Worm (Caenorhabditis elegans) whole organism, L2 larva: ENCODE results near the gene R10E4.1.

Experiments
- C34F6.9 ChIP-seq: fragments of 150-350 bp; optimal IDR thresholded peaks from 2 replicates; lab custom pipeline; 2014; ENCODE audit warnings: missing biosample characterization, missing genetic modification characterization
- F13H6.1 ChIP-seq: sonication (generic microtip); optimal IDR thresholded peaks from 2 replicates; lab custom pipeline; 2016; ENCODE audit warnings: missing genetic modification characterization, missing compliant biosample characterization
- R02D3.7 ChIP-seq: fragments of 150-350 bp; optimal IDR thresholded peaks from 2 replicates; lab custom pipeline; 2014; ENCODE audit warnings: missing biosample characterization, missing genetic modification characterization
- Y55F3AM.14 ChIP-seq: fragments of 200-800 bp; sonication (Bioruptor generic); optimal IDR thresholded peaks from 2 replicates; lab custom pipeline; 2018; ENCODE audit warnings: mild to moderate bottlenecking, missing genetic modification characterization, missing compliant biosample characterization
- alr-1 ChIP-seq: fragments of 150-350 bp; optimal IDR thresholded peaks from 2 replicates; lab custom pipeline; 2014; ENCODE audit warnings: missing biosample characterization, missing genetic modification characterization
- aly-2 ChIP-seq: fragments of 150-350 bp; optimal IDR thresholded peaks from 2 replicates; lab custom pipeline; 2014; ENCODE audit warnings: missing biosample characterization, missing genetic modification characterization
- blmp-1 ChIP-seq: sonication (generic microtip); optimal IDR thresholded peaks from 2 replicates; lab custom pipeline; 2017; ENCODE audit warnings: missing genetic modification characterization, mild to moderate bottlenecking, missing compliant biosample characterization, antibody characterized with exemption, moderate library complexity; ENCODE audit not compliant: insufficient read depth
- ceh-16 ChIP-seq: fragments of 150-350 bp; optimal IDR thresholded peaks from 2 replicates; lab custom pipeline; 2014; ENCODE audit warnings: missing biosample characterization, missing genetic modification characterization
- crh-2 ChIP-seq: sonication (generic microtip); optimal IDR thresholded peaks from 2 replicates; lab custom pipeline; 2017; ENCODE audit warnings: missing biosample characterization, missing genetic modification characterization
- dmd-4 ChIP-seq: sonication (generic microtip); optimal IDR thresholded peaks from 2 replicates; lab custom pipeline; 2017; ENCODE audit warnings: missing biosample characterization, missing genetic modification characterization
- egl-27 ChIP-seq: sonication (generic microtip); optimal IDR thresholded peaks from 3 replicates; lab custom pipeline; 2017; ENCODE audit warnings: missing biosample characterization, missing genetic modification reagents, missing genetic modification characterization
- elt-3 ChIP-seq: sonication (generic microtip); optimal IDR thresholded peaks from 2 replicates; lab custom pipeline; 2017; ENCODE audit warnings: missing biosample characterization, missing genetic modification characterization
- fos-1 ChIP-seq: fragments of 150-350 bp; optimal IDR thresholded peaks from 2 replicates; lab custom pipeline; 2014; ENCODE audit warnings: missing biosample characterization, missing genetic modification characterization
- lin-13 ChIP-seq: fragments of 150-350 bp; optimal IDR thresholded peaks from 2 replicates; lab custom pipeline; 2014; ENCODE audit warnings: missing biosample characterization, missing genetic modification reagents, missing genetic modification characterization
- lsy-2 ChIP-seq, 2 experiments: fragments of 150-350 bp in 1 of 2; sonication (generic microtip) in 1 of 2; optimal IDR thresholded peaks; 2 replicates each; lab custom pipeline; 2014 to 2017; ENCODE audit warnings: missing biosample characterization in 2 of 2, missing genetic modification characterization in 2 of 2
- mab-5 ChIP-seq: fragments of 150-350 bp; optimal IDR thresholded peaks from 2 replicates; lab custom pipeline; 2014; ENCODE audit warnings: missing biosample characterization, missing genetic modification characterization
- nhr-10 ChIP-seq: sonication (generic microtip); optimal IDR thresholded peaks from 2 replicates; lab custom pipeline; 2017; ENCODE audit warnings: missing biosample characterization, missing genetic modification characterization
- nhr-11 ChIP-seq: fragments of 150-350 bp; optimal IDR thresholded peaks from 2 replicates; lab custom pipeline; 2014; ENCODE audit warnings: missing biosample characterization, missing genetic modification characterization
- nhr-129 ChIP-seq: fragments of 150-350 bp; optimal IDR thresholded peaks from 2 replicates; lab custom pipeline; 2014; ENCODE audit warnings: missing biosample characterization, missing genetic modification characterization
- nhr-21 ChIP-seq: fragments of 150-350 bp; optimal IDR thresholded peaks from 2 replicates; lab custom pipeline; 2014; ENCODE audit warnings: missing biosample characterization, missing genetic modification characterization
- nhr-23 ChIP-seq: fragments of 150-350 bp; optimal IDR thresholded peaks from 2 replicates; lab custom pipeline; 2014; ENCODE audit warnings: missing biosample characterization, missing genetic modification reagents, missing genetic modification characterization
- nhr-237 ChIP-seq: fragments of 150-350 bp; optimal IDR thresholded peaks from 2 replicates; lab custom pipeline; 2014; ENCODE audit warnings: missing biosample characterization, missing genetic modification characterization
- nhr-6 ChIP-seq: fragments of 150-350 bp; optimal IDR thresholded peaks from 2 replicates; lab custom pipeline; 2014; ENCODE audit warnings: missing biosample characterization, missing genetic modification characterization
- sem-4 ChIP-seq: fragments of 150-350 bp; optimal IDR thresholded peaks from 2 replicates; lab custom pipeline; 2014; ENCODE audit warnings: missing biosample characterization, missing genetic modification reagents, missing genetic modification characterization
- skn-1 ChIP-seq: sonication (generic microtip); optimal IDR thresholded peaks from 2 replicates; lab custom pipeline; 2017; ENCODE audit warnings: missing biosample characterization, missing genetic modification characterization
- snpc-4 ChIP-seq: fragments of 150-350 bp; optimal IDR thresholded peaks from 2 replicates; lab custom pipeline; 2014; ENCODE audit warnings: missing biosample characterization, missing genetic modification characterization
- unc-39 ChIP-seq: fragments of 150-350 bp; optimal IDR thresholded peaks from 2 replicates; lab custom pipeline; 2014; ENCODE audit warnings: missing biosample characterization, missing genetic modification characterization
- unc-55 ChIP-seq: fragments of 150-350 bp; sonication (generic microtip); optimal IDR thresholded peaks from 3 replicates; lab custom pipeline; 2014; ENCODE audit warnings: missing biosample characterization, missing genetic modification reagents, missing genetic modification characterization
- unc-62 ChIP-seq: fragments of 150-350 bp; optimal IDR thresholded peaks from 2 replicates; lab custom pipeline; 2014; ENCODE audit warnings: missing biosample characterization, missing genetic modification reagents, missing genetic modification characterization
- ztf-1 ChIP-seq: fragments of 200-800 bp; sonication (Bioruptor generic); conservative IDR thresholded peaks from 2 replicates; pipeline ENCODE4 v1.3.6; 2022; ENCODE audit warnings: missing genetic modification characterization, missing compliant biosample characterization
- ztf-11 ChIP-seq: sonication (generic microtip); optimal IDR thresholded peaks from 2 replicates; lab custom pipeline; 2017; ENCODE audit warnings: missing biosample characterization, missing genetic modification characterization
- ztf-4 ChIP-seq: fragments of 150-350 bp; optimal IDR thresholded peaks from 2 replicates; lab custom pipeline; 2014; ENCODE audit warnings: missing biosample characterization, missing genetic modification characterization

R10E4.1 gene

DNA sequence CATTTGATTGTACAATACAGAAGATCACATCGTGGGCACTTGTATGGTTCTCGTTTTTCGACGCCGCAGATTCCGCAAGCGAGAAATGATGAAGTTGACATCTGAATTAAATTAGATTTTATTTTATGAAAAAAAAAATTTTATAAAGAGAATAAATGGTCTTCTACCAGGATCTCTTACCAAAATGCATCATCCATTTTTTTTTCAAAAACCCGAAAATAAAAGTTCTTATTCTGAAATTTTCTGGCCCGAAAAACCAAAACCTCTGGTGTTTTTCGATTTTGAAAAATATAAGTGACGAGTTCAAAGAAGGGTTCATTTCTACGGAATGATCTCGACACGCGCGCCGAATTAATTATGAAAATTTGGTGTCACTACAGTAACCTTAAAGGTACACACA is 25.3 kb upstream of the R10E4.1 start, which contains the start of gene zhit-2:
Gene zhit-2, minus strand, starts transcription at position 101 of the 400 bp plus-strand sequence.
- no peak for TF ChIP-seq nhr-10 (tag; lab: Kevin White, UChicago)
- TF ChIP-seq mab-5, result no peak
- no peak for TF ChIP-seq ztf-11 (tag; lab: Kevin White, UChicago)
- TF ChIP-seq blmp-1 (tag; lab: Kevin White, UChicago), result no peak

ce11 chrIII:4247571-4247970 is 22.0 kb upstream of the R10E4.1 start, which contains the start of gene Y44F5A.1:
Gene Y44F5A.1 (minus strand): TSS chrIII:4247671.
- TF ChIP-seq nhr-21 (tag; lab: Kevin White, UChicago), result no peak
- no peak for TF ChIP-seq unc-39 (tag; lab: Kevin White, UChicago)
- no peak for TF ChIP-seq unc-55 (GFP tag; lab: Kevin White, UChicago)
- no peak for TF ChIP-seq elt-3 (tag; lab: Kevin White, UChicago)
- TF ChIP-seq C34F6.9, result no peak
- no peak for TF ChIP-seq snpc-4 (tag; lab: Kevin White, UChicago)
- TF ChIP-seq nhr-237 (tag; lab: Kevin White, UChicago), result no peak
- TF ChIP-seq dmd-4 (tag; lab: Kevin White, UChicago), result no peak

DNA sequence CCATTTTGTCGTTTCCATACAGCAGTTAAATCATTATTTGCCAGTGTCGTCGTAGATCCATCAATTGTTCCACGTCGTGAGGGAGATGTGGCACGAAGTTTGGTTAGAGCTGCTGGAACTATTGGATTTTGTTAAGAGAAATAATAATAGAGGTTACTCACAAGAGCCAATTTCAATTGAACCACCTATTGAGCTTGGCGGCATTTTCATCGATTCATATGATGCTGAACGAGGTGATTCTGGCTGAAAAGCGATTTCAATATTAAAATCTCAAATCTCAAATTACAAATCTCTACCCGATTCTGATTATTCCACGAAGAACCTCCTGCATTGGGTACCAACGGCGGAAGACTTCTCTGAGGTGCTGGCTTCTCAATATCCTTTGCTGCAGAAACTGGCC is 11.6 kb upstream of the R10E4.1 start:
- TF ChIP-seq nhr-23 (tag; lab: Kevin White, UChicago), result no peak
- TF ChIP-seq, all 48 proteins: peak for 0

- no peak for TF ChIP-seq snpc-4 (tag; lab: Kevin White, UChicago)
- no peak for TF ChIP-seq sem-4 (tag; lab: Kevin White, UChicago)
- TF ChIP-seq fos-1 (tag; lab: Kevin White, UChicago), result no peak
- TF ChIP-seq ztf-4 (tag; lab: Kevin White, UChicago), result no peak
- TF ChIP-seq nhr-6, result no peak
- no peak for TF ChIP-seq blmp-1 (tag; lab: Kevin White, UChicago)
- no peak for TF ChIP-seq nhr-10 (tag; lab: Kevin White, UChicago)
Observed at ce11 chrIII:4263048-4263447, 6.5 kb upstream of the R10E4.1 start, which contains the start of gene T08A11.1. Gene T08A11.1 (minus strand): TSS chrIII:4263148.

DNA sequence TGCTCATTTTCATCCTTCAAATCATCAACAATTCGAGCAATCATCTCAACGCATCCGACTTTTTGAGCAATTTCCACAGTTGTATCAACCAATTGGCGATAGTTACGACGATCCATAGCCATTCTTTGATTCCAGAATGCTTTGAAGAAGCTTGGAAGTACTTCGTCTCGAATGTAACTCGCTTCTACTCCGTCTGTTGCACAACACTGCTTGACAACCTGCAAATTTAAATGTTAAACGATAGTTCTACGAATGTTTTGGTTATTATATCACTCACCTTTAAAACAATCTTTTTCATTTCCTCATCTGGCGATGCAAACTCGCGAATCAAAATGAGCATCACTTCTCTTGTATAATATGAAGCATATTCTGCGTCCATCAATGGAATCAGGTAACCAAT is 3.7 kb upstream of the R10E4.1 start:
- TF ChIP-seq nhr-237 (tag; lab: Kevin White, UChicago) (no peak), ceh-16 (tag; lab: Kevin White, UChicago) (no peak), unc-39 (tag; lab: Kevin White, UChicago) (no peak), nhr-10 (tag; lab: Kevin White, UChicago) (no peak), alr-1 (no peak), dmd-4 (tag; lab: Kevin White, UChicago) (no peak), mab-5 (no peak), Y55F3AM.14 (no peak), snpc-4 (tag; lab: Kevin White, UChicago) (no peak), lsy-2 (tag; optimal IDR thresholded peaks at IDR 0.05; lab: Kevin White, UChicago) (no peak), skn-1 (tag; lab: Kevin White, UChicago) (no peak), nhr-11 (no peak), R02D3.7 (tag; lab: Kevin White, UChicago) (no peak), aly-2 (tag; lab: Kevin White, UChicago) (no peak), C34F6.9 (no peak), lin-13 (GFP tag; lab: Kevin White, UChicago) (no peak), unc-62 (GFP tag; lab: Kevin White, UChicago) (no peak), egl-27 (no peak)

- no peak for TF ChIP-seq elt-3 (tag; lab: Kevin White, UChicago)
- TF ChIP-seq crh-2 (tag; lab: Kevin White, UChicago), result no peak
- no peak for TF ChIP-seq nhr-10 (tag; lab: Kevin White, UChicago)
- TF ChIP-seq ztf-11 (tag; lab: Kevin White, UChicago), result no peak
- no peak for TF ChIP-seq nhr-129 (tag; lab: Kevin White, UChicago)
- TF ChIP-seq mab-5, result no peak
- TF ChIP-seq F13H6.1 (tag; lab: Kevin White, UChicago), result no peak
- no peak for TF ChIP-seq skn-1 (tag; lab: Kevin White, UChicago)
- TF ChIP-seq egl-27, result no peak
- TF ChIP-seq fos-1 (tag; lab: Kevin White, UChicago), result no peak
- no peak for TF ChIP-seq ztf-1 (GFP tag; lab: Robert Waterston, UW)
- TF ChIP-seq, all 48 proteins: peak for 0
Observed at ce11 chrIII:4271059-4271458, 1.5 kb downstream of the R10E4.1 start.
